Worm (Caenorhabditis elegans) whole organism, late embryonic: ENCODE results near the gene emb-8.

Experiments
- K02D7.2 ChIP-seq: sonication (generic microtip); optimal IDR thresholded peaks from 2 replicates; lab custom pipeline; 2017; ENCODE audit warnings: mild to moderate bottlenecking, missing genetic modification characterization, missing compliant biosample characterization
- ama-1 ChIP-seq: fragments of 150-350 bp; optimal IDR thresholded peaks from 2 replicates; lab custom pipeline; 2014
- mec-3 ChIP-seq: sonication (generic microtip); optimal IDR thresholded peaks from 2 replicates; lab custom pipeline; 2016; ENCODE audit warnings: borderline replicate concordance, missing genetic modification characterization, missing compliant biosample characterization
- odd-2 ChIP-seq: sonication (generic microtip); optimal IDR thresholded peaks from 2 replicates; lab custom pipeline; 2017; ENCODE audit warnings: antibody characterized with exemption, mild to moderate bottlenecking, missing genetic modification characterization, missing compliant biosample characterization
- syd-9 ChIP-seq: sonication (generic microtip); optimal IDR thresholded peaks from 2 replicates; lab custom pipeline; 2016; ENCODE audit warnings: mild to moderate bottlenecking, missing genetic modification characterization, moderate library complexity, missing compliant biosample characterization

DNA sequence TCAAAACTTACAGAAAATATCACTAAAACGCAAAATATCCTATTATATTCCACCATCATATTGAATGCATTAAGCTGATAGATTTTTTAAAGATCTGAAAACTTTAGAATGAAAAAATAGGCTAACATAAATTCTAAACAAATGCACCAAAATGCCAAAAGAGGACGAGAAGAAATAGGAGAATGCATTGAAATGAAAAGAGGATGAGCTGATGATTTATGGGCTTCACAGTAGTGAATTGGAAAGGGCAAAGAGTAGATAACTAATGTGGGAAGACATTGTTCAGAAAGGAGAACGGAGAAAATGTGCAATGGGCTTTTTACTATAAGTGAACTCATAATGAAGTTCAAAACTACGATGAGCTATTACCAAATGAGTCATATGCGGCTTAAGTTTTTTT lies 18.0 kb upstream of the emb-8 start, which contains the start of gene cutl-19:
- TF ChIP-seq ama-1 (lab: Kevin White, UChicago) (no peak), mec-3 (no peak), odd-2 (tag; lab: Kevin White, UChicago) (no peak), K02D7.2 (tag; lab: Kevin White, UChicago) (no peak), syd-9 (tag; lab: Kevin White, UChicago) (no peak)
